Fruit fly (Drosophila melanogaster) whole organism, embryonic: ENCODE measurements around the gene mldr.

Source experiments
- Bdp1 ChIP-seq: fragments of 200-800 bp; sonication (Bioruptor generic); optimal IDR thresholded peaks from 3 replicates; lab custom pipeline; 2016; ENCODE audit warnings: missing biosample characterization, missing genetic modification characterization
- CG10462 ChIP-seq: fragments of 200-800 bp; sonication (Bioruptor generic); optimal IDR thresholded peaks from 2 replicates; lab custom pipeline; 2016; ENCODE audit warnings: missing biosample characterization, missing genetic modification characterization
- CG12104 ChIP-seq: fragments of 200-800 bp; sonication (Bioruptor generic); optimal IDR thresholded peaks from 3 replicates; lab custom pipeline; 2016; ENCODE audit warnings: missing biosample characterization, missing genetic modification characterization
- CG12744 ChIP-seq: fragments of 200-800 bp; sonication (Bioruptor generic); optimal IDR thresholded peaks from 2 replicates; lab custom pipeline; 2016; ENCODE audit warnings: missing biosample characterization, missing genetic modification characterization
- CG13296 ChIP-seq: fragments of 200-800 bp; sonication (Bioruptor generic); optimal IDR thresholded peaks from 3 replicates; lab custom pipeline; 2018; ENCODE audit warnings: missing biosample characterization, mild to moderate bottlenecking, missing genetic modification characterization
- CG17328 ChIP-seq: fragments of 200-800 bp; sonication (Bioruptor generic); IDR thresholded peaks from 2 replicates; pipeline ENCODE4 v1.3.6; 2022; ENCODE audit warnings: missing biosample characterization, missing genetic modification characterization
- CG2889 ChIP-seq: fragments of 200-800 bp; sonication (Bioruptor generic); IDR thresholded peaks from 3 replicates; pipeline ENCODE4 v1.3.6; 2022; ENCODE audit warnings: missing biosample characterization, missing genetic modification characterization
- CG3847 ChIP-seq: fragments of 200-800 bp; sonication (Bioruptor generic); IDR thresholded peaks from 2 replicates; pipeline ENCODE4 v1.3.6; 2022; ENCODE audit warnings: missing biosample characterization, missing genetic modification characterization
- CG4360 ChIP-seq: fragments of 200-800 bp; sonication (Bioruptor generic); IDR thresholded peaks from 2 replicates; pipeline ENCODE4 v1.3.6; 2022; ENCODE audit warnings: missing biosample characterization, missing genetic modification characterization
- CG4424 ChIP-seq: fragments of 200-800 bp; sonication (Bioruptor generic); optimal IDR thresholded peaks from 3 replicates; lab custom pipeline; 2016; ENCODE audit warnings: missing biosample characterization, missing genetic modification characterization
- CG7745 ChIP-seq: fragments of 200-800 bp; sonication (Bioruptor generic); optimal IDR thresholded peaks from 2 replicates; lab custom pipeline; 2018; ENCODE audit warnings: missing biosample characterization, mild to moderate bottlenecking, missing genetic modification characterization, moderate library complexity
- CG7839 ChIP-seq: fragments of 200-800 bp; sonication (Bioruptor generic); optimal IDR thresholded peaks from 3 replicates; lab custom pipeline; 2018; ENCODE audit warnings: missing biosample characterization, mild to moderate bottlenecking, missing genetic modification characterization, moderate library complexity
- CG7987 ChIP-seq: fragments of 200-800 bp; sonication (Bioruptor generic); optimal IDR thresholded peaks from 2 replicates; lab custom pipeline; 2018; ENCODE audit warnings: missing biosample characterization, mild to moderate bottlenecking, missing genetic modification characterization, moderate library complexity
- CG8388 ChIP-seq: fragments of 200-800 bp; sonication (Bioruptor generic); optimal IDR thresholded peaks from 2 replicates; lab custom pipeline; 2019; ENCODE audit warnings: missing biosample characterization, mild to moderate bottlenecking, missing genetic modification characterization, moderate library complexity
- CG8944 ChIP-seq: fragments of 200-800 bp; sonication (Bioruptor generic); optimal IDR thresholded peaks from 3 replicates; lab custom pipeline; 2016; ENCODE audit warnings: missing biosample characterization, missing genetic modification characterization
- CG9797 ChIP-seq: fragments of 200-800 bp; sonication (Bioruptor generic); optimal IDR thresholded peaks from 3 replicates; lab custom pipeline; 2018; ENCODE audit warnings: missing biosample characterization, mild to moderate bottlenecking, missing genetic modification characterization
- CG9817 ChIP-seq: fragments of 200-800 bp; sonication (Bioruptor generic); optimal IDR thresholded peaks from 2 replicates; lab custom pipeline; 2018; ENCODE audit warnings: missing biosample characterization, mild to moderate bottlenecking, missing genetic modification characterization, moderate library complexity
- Dip2 ChIP-seq: fragments of 200-800 bp; sonication (Bioruptor generic); IDR thresholded peaks from 2 replicates; pipeline ENCODE4 v1.3.6; 2022; ENCODE audit warnings: missing biosample characterization, missing genetic modification characterization
- Dip3 ChIP-seq: fragments of 200-800 bp; sonication (Bioruptor generic); optimal IDR thresholded peaks from 3 replicates; lab custom pipeline; 2016; ENCODE audit warnings: missing biosample characterization, missing genetic modification characterization
- Fer3 ChIP-seq: fragments of 200-800 bp; sonication (Bioruptor generic); optimal IDR thresholded peaks from 2 replicates; lab custom pipeline; 2018; ENCODE audit warnings: missing biosample characterization, mild to moderate bottlenecking, missing genetic modification characterization, moderate library complexity
- Hey ChIP-seq: fragments of 200-800 bp; sonication (Bioruptor generic); optimal IDR thresholded peaks from 3 replicates; lab custom pipeline; 2018; ENCODE audit warnings: missing biosample characterization, mild to moderate bottlenecking, missing genetic modification characterization
- HmgD ChIP-seq: fragments of 200-800 bp; sonication (Bioruptor generic); optimal IDR thresholded peaks from 3 replicates; lab custom pipeline; 2016; ENCODE audit warnings: missing biosample characterization, missing genetic modification characterization
- Kr ChIP-seq: fragments of 200-800 bp; sonication (Bioruptor generic); optimal IDR thresholded peaks from 2 replicates; lab custom pipeline; 2017; ENCODE audit warnings: missing biosample characterization, mild to moderate bottlenecking, missing genetic modification characterization
- Myb ChIP-seq: fragments of 200-800 bp; sonication (Bioruptor generic); optimal IDR thresholded peaks from 2 replicates; lab custom pipeline; 2016; ENCODE audit warnings: missing biosample characterization, missing genetic modification characterization
- NC2β ChIP-seq: fragments of 200-800 bp; sonication (Bioruptor generic); optimal IDR thresholded peaks from 2 replicates; lab custom pipeline; 2016; ENCODE audit warnings: missing biosample characterization, missing genetic modification characterization
- Nf-YC ChIP-seq: fragments of 200-800 bp; optimal IDR thresholded peaks from 3 replicates; lab custom pipeline; 2019; ENCODE audit warnings: missing biosample characterization, mild to moderate bottlenecking, missing genetic modification characterization, moderate library complexity
- Pdp1 ChIP-seq, 2 experiments: fragments of 200-800 bp; sonication (Bioruptor generic); optimal IDR thresholded peaks; 3 replicates each; lab custom pipeline; 2016; ENCODE audit warnings: missing biosample characterization in 2 of 2, missing genetic modification characterization in 2 of 2, mild to moderate bottlenecking in 1 of 2, moderate library complexity in 1 of 2
- Rx ChIP-seq: fragments of 200-800 bp; sonication (Bioruptor generic); IDR thresholded peaks from 2 replicates; pipeline ENCODE4 v1.3.6; 2022; ENCODE audit warnings: missing biosample characterization, missing genetic modification characterization
- Sox102F ChIP-seq: fragments of 200-800 bp; sonication (Bioruptor generic); optimal IDR thresholded peaks from 2 replicates; lab custom pipeline; 2018; ENCODE audit warnings: missing biosample characterization, mild to moderate bottlenecking, missing genetic modification characterization, moderate library complexity
- Ssrp ChIP-seq: fragments of 200-800 bp; sonication (Bioruptor generic); optimal IDR thresholded peaks from 2 replicates; lab custom pipeline; 2018; ENCODE audit warnings: missing biosample characterization, mild to moderate bottlenecking, missing genetic modification characterization, moderate library complexity
- abd-A ChIP-seq: fragments of 200-800 bp; sonication (Bioruptor generic); optimal IDR thresholded peaks from 3 replicates; lab custom pipeline; 2019; ENCODE audit warnings: missing biosample characterization, mild to moderate bottlenecking, missing genetic modification characterization, moderate library complexity
- amos ChIP-seq: fragments of 200-800 bp; sonication (Bioruptor generic); IDR thresholded peaks from 2 replicates; pipeline ENCODE4 v1.3.6; 2022; ENCODE audit warnings: missing biosample characterization, missing genetic modification characterization; ENCODE audit not compliant: partially characterized antibody
- ase ChIP-seq: fragments of 200-800 bp; sonication (Bioruptor generic); IDR thresholded peaks from 3 replicates; pipeline ENCODE4 v1.3.6; 2022; ENCODE audit warnings: missing biosample characterization, missing genetic modification characterization
- ato ChIP-seq: fragments of 200-800 bp; sonication (Bioruptor generic); IDR thresholded peaks from 2 replicates; pipeline ENCODE4 v1.3.6; 2022; ENCODE audit warnings: missing biosample characterization, missing genetic modification characterization; ENCODE audit not compliant: partially characterized antibody
- da ChIP-seq: fragments of 200-800 bp; sonication (Bioruptor generic); optimal IDR thresholded peaks from 2 replicates; lab custom pipeline; 2016; ENCODE audit warnings: missing biosample characterization, missing genetic modification characterization
- fd102C ChIP-seq: fragments of 200-800 bp; sonication (Bioruptor generic); optimal IDR thresholded peaks from 2 replicates; lab custom pipeline; 2018; ENCODE audit warnings: missing biosample characterization, mild to moderate bottlenecking, missing genetic modification characterization, moderate library complexity
- gcm2 ChIP-seq: fragments of 200-800 bp; sonication (Bioruptor generic); optimal IDR thresholded peaks from 2 replicates; lab custom pipeline; 2016; ENCODE audit warnings: missing biosample characterization, missing genetic modification characterization
- grau ChIP-seq: fragments of 200-800 bp; optimal IDR thresholded peaks from 3 replicates; lab custom pipeline; 2019; ENCODE audit warnings: missing biosample characterization, mild to moderate bottlenecking, missing genetic modification characterization, moderate library complexity
- kni ChIP-seq: fragments of 200-800 bp; sonication (Bioruptor generic); optimal IDR thresholded peaks from 3 replicates; lab custom pipeline; 2017; ENCODE audit warnings: mild to moderate bottlenecking, missing biosample characterization, missing genetic modification reagents, missing genetic modification characterization
- lola ChIP-seq, 3 experiments: fragments of >200 bp in 2 of 3; fragments of 200-800 bp in 1 of 3; sonication (Bioruptor generic) in 1 of 3; optimal IDR thresholded peaks; 2 replicates each; lab custom pipeline; 2017 to 2019; ENCODE audit warnings: missing biosample characterization in 3 of 3, missing genetic modification characterization in 3 of 3, mild to moderate bottlenecking in 1 of 3, moderate library complexity in 1 of 3
- nerfin-2 ChIP-seq: fragments of 200-800 bp; sonication (Bioruptor generic); IDR thresholded peaks from 2 replicates; pipeline ENCODE4 v1.3.6; 2022; ENCODE audit warnings: missing biosample characterization, missing genetic modification characterization; ENCODE audit not compliant: partially characterized antibody
- onecut ChIP-seq: fragments of 200-800 bp; sonication (Bioruptor generic); IDR thresholded peaks from 2 replicates; pipeline ENCODE4 v1.3.6; 2022; ENCODE audit warnings: missing biosample characterization, missing genetic modification characterization
- p53 ChIP-seq: fragments of 200-800 bp; sonication (Bioruptor generic); optimal IDR thresholded peaks from 2 replicates; lab custom pipeline; 2016; ENCODE audit warnings: missing biosample characterization, missing genetic modification characterization
- pnt ChIP-seq: fragments of 200-800 bp; sonication (Bioruptor generic); optimal IDR thresholded peaks from 3 replicates; lab custom pipeline; 2016; ENCODE audit warnings: missing biosample characterization, missing genetic modification characterization
- pum ChIP-seq: fragments of 200-800 bp; sonication (Bioruptor generic); optimal IDR thresholded peaks from 2 replicates; lab custom pipeline; 2016; ENCODE audit warnings: missing biosample characterization, missing genetic modification characterization
- so ChIP-seq: fragments of 200-800 bp; sonication (Bioruptor generic); IDR thresholded peaks from 3 replicates; pipeline ENCODE4 v1.3.6; 2022; ENCODE audit warnings: missing biosample characterization, missing genetic modification characterization
- tgo ChIP-seq: fragments of 200-800 bp; sonication (Bioruptor generic); IDR thresholded peaks from 3 replicates; pipeline ENCODE4 v1.3.6; 2022; ENCODE audit warnings: missing biosample characterization, missing genetic modification characterization
- usp ChIP-seq: fragments of >200 bp; optimal IDR thresholded peaks from 2 replicates; lab custom pipeline; 2017; ENCODE audit warnings: missing biosample characterization, missing genetic modification characterization
- vnd ChIP-seq: fragments of 200-800 bp; sonication (Bioruptor generic); IDR thresholded peaks from 3 replicates; pipeline ENCODE4 v1.3.6; 2022; ENCODE audit warnings: missing biosample characterization, missing genetic modification characterization; ENCODE audit not compliant: partially characterized antibody
- zf30C ChIP-seq: fragments of 200-800 bp; sonication (Bioruptor generic); optimal IDR thresholded peaks from 3 replicates; lab custom pipeline; 2018; ENCODE audit warnings: missing biosample characterization, mild to moderate bottlenecking, missing genetic modification characterization

The mldr gene

DNA sequence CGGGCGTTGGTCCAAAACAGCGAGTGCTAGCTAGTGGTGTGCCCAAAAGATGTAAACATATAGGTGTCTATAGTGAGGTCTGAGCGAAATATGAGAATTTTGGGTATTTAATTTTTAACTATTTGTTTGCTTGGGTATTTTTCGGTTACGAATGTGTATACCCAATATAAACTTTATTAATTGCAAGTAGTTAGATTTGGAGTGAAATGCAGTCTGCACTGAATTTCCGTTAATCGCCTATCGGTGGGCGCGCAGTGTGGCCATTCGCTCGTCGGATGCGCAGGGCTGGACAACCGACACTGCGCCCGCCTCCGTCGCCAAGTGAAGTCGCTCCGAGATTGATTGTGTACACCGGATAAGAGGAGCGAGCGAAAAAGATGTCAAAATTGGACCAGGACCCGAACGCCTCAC is 4.0 kb downstream of the mldr start, which contains the start of the genes CG15891 and CG3815 (continued):
- TF ChIP-seq Sox102F (GFP tag; lab: Kevin White, UChicago) (no peak), CG2889 (GFP tag; lab: Robert Waterston, UW) (no peak), Dip3 (GFP tag; lab: Kevin White, UChicago) (peak; percentile 48), CG4360 (GFP tag; lab: Robert Waterston, UW) (no peak), CG12104 (GFP tag; lab: Kevin White, UChicago) (peak; percentile 17), CG7839 (tag; lab: Kevin White, UChicago) (peak; percentile 66), pnt (GFP tag; lab: Kevin White, UChicago) (peak; percentile 25), CG9797 (GFP tag; lab: Kevin White, UChicago) (peak; percentile 80), CG13296 (no peak), CG10462 (no peak), Myb (peak; percentile 91), gcm2 (GFP tag; lab: Kevin White, UChicago) (no peak), CG8388 (peak; percentile 55), Dip2 (GFP tag; lab: Robert Waterston, UW) (no peak), CG9817 (tag; lab: Kevin White, UChicago) (peak; percentile 63), grau (peak; percentile 70), amos (peak; percentile 54), Nf-YC (peak; percentile 67), ase (GFP tag; lab: Robert Waterston, UW) (no peak), HmgD (GFP tag; lab: Kevin White, UChicago) (peak; percentile 3), fd102C (no peak), CG7987 (GFP tag; lab: Kevin White, UChicago) (no peak), CG8944 (peak; percentile 23), CG17328 (GFP tag; lab: Robert Waterston, UW) (no peak), CG7745 (tag; lab: Kevin White, UChicago) (no peak), onecut (GFP tag; lab: Robert Waterston, UW) (peak; percentile 34; the same call in 1 of the 2 replicates), pum (GFP tag; lab: Kevin White, UChicago) (peak; percentile 57), p53 (GFP tag; lab: Kevin White, UChicago) (peak; percentile 33), kni (no peak), Hey (tag; lab: Kevin White, UChicago) (no peak), Rx (peak; percentile 51; the same call in 1 of the 2 replicates), nerfin-2 (peak; percentile 54), tgo (GFP tag; lab: Robert Waterston, UW) (peak; percentile 49; the same call in 1 of the 3 replicates), ato (GFP tag; lab: Robert Waterston, UW) (no peak), CG4424 (GFP tag; lab: Kevin White, UChicago) (peak; percentile 7), da (no peak), NC2β (GFP tag; lab: Kevin White, UChicago) (no peak), vnd (no peak), Kr (GFP tag; lab: Kevin White, UChicago) (no peak), Ssrp (tag; lab: Kevin White, UChicago) (peak; percentile 5), usp (GFP tag; lab: Kevin White, UChicago) (no peak), CG12744 (GFP tag; lab: Kevin White, UChicago) (no peak), zf30C (GFP tag; lab: Kevin White, UChicago) (no peak), Bdp1 (GFP tag; lab: Kevin White, UChicago) (peak; percentile 18), abd-A (tag; lab: Kevin White, UChicago) (no peak), CG3847 (GFP tag; lab: Robert Waterston, UW) (peak; percentile 82), Fer3 (tag; lab: Kevin White, UChicago) (peak; percentile 48), so (GFP tag; lab: Robert Waterston, UW) (peak; percentile 62; the same call in 1 of the 3 replicates), lola (GFP tag; optimal IDR thresholded peaks at IDR 0.05; lab: Kevin White, UChicago) (peak in 1 of 3 experiments; percentile 56), Pdp1 (GFP tag; optimal IDR thresholded peaks at IDR 0.05; lab: Kevin White, UChicago) (peak; percentile 41 to 48)
